Fruit fly (Drosophila melanogaster) whole organism, embryonic: ENCODE results near the gene SelG.
A peak's percentile ranks its signal among the peaks of the same experiment; 100 is the strongest.

ENCODE experiments used
- CG10979 ChIP-seq: fragments of 200-800 bp; sonication (Bioruptor generic); optimal IDR thresholded peaks from 2 replicates; lab custom pipeline; 2018; ENCODE audit warnings: missing biosample characterization, mild to moderate bottlenecking, missing genetic modification characterization, moderate library complexity
- CG12236 ChIP-seq: fragments of 200-800 bp; sonication (Bioruptor generic); optimal IDR thresholded peaks from 2 replicates; lab custom pipeline; 2016; ENCODE audit warnings: missing biosample characterization, missing genetic modification characterization
- CG12769 ChIP-seq: fragments of 200-800 bp; sonication (Bioruptor generic); optimal IDR thresholded peaks from 2 replicates; lab custom pipeline; 2019; ENCODE audit warnings: missing biosample characterization, mild to moderate bottlenecking, missing genetic modification characterization, moderate library complexity
- CG14014 ChIP-seq: fragments of 200-800 bp; sonication (Bioruptor generic); IDR thresholded peaks from 2 replicates; pipeline ENCODE4 v1.3.6; 2022; ENCODE audit warnings: missing biosample characterization, missing genetic modification characterization
- CG14710 ChIP-seq: fragments of 200-800 bp; sonication (Bioruptor generic); optimal IDR thresholded peaks from 3 replicates; lab custom pipeline; 2019; ENCODE audit warnings: missing biosample characterization, mild to moderate bottlenecking, missing genetic modification characterization, moderate library complexity
- CG15073 ChIP-seq: fragments of 200-800 bp; sonication (Bioruptor generic); optimal IDR thresholded peaks from 2 replicates; lab custom pipeline; 2016; ENCODE audit warnings: missing biosample characterization, missing genetic modification characterization
- CG17328 ChIP-seq: fragments of 200-800 bp; sonication (Bioruptor generic); IDR thresholded peaks from 2 replicates; pipeline ENCODE4 v1.3.6; 2022; ENCODE audit warnings: missing biosample characterization, missing genetic modification characterization
- CG18011 ChIP-seq: fragments of 200-800 bp; sonication (Bioruptor generic); optimal IDR thresholded peaks from 2 replicates; lab custom pipeline; 2017; ENCODE audit warnings: missing biosample characterization, missing genetic modification characterization, mild to moderate bottlenecking, moderate library complexity, missing genotype
- CG18262 ChIP-seq: fragments of 200-800 bp; optimal IDR thresholded peaks from 3 replicates; lab custom pipeline; 2019; ENCODE audit warnings: missing biosample characterization, mild to moderate bottlenecking, missing genetic modification characterization, moderate library complexity
- CG1832 ChIP-seq: fragments of 200-800 bp; sonication (Bioruptor generic); optimal IDR thresholded peaks from 2 replicates; lab custom pipeline; 2017; ENCODE audit warnings: missing biosample characterization, mild to moderate bottlenecking, missing genetic modification characterization, inconsistent platforms
- CG2202 ChIP-seq: fragments of 200-800 bp; sonication (Bioruptor generic); optimal IDR thresholded peaks from 2 replicates; lab custom pipeline; 2018; ENCODE audit warnings: missing biosample characterization, mild to moderate bottlenecking, missing genetic modification characterization
- CG31365 ChIP-seq: fragments of 200-800 bp; sonication (Bioruptor generic); optimal IDR thresholded peaks from 2 replicates; lab custom pipeline; 2018; ENCODE audit warnings: missing biosample characterization, mild to moderate bottlenecking, missing genetic modification characterization
- CG3281 ChIP-seq: fragments of 200-800 bp; sonication (Bioruptor generic); optimal IDR thresholded peaks from 3 replicates; lab custom pipeline; 2017; ENCODE audit warnings: missing biosample characterization, mild to moderate bottlenecking, missing genetic modification characterization
- CG3847 ChIP-seq: fragments of 200-800 bp; sonication (Bioruptor generic); IDR thresholded peaks from 2 replicates; pipeline ENCODE4 v1.3.6; 2022; ENCODE audit warnings: missing biosample characterization, missing genetic modification characterization
- CG42726 ChIP-seq: fragments of 200-800 bp; sonication (Bioruptor generic); IDR thresholded peaks from 2 replicates; pipeline ENCODE4 v1.3.6; 2022; ENCODE audit warnings: missing biosample characterization, missing genetic modification characterization; ENCODE audit not compliant: partially characterized antibody
- CG4404 ChIP-seq: fragments of 200-800 bp; sonication (Bioruptor generic); IDR thresholded peaks from 2 replicates; pipeline ENCODE4 v1.3.6; 2022; ENCODE audit warnings: missing biosample characterization, missing genetic modification characterization
- CG4424 ChIP-seq: fragments of 200-800 bp; sonication (Bioruptor generic); optimal IDR thresholded peaks from 3 replicates; lab custom pipeline; 2016; ENCODE audit warnings: missing biosample characterization, missing genetic modification characterization
- CG4707 ChIP-seq: fragments of 200-800 bp; sonication (Bioruptor generic); optimal IDR thresholded peaks from 2 replicates; lab custom pipeline; 2018; ENCODE audit warnings: missing biosample characterization, mild to moderate bottlenecking, missing genetic modification characterization, moderate library complexity
- CG6689 ChIP-seq: fragments of 200-800 bp; sonication (Bioruptor generic); IDR thresholded peaks from 2 replicates; pipeline ENCODE4 v1.3.6; 2022; ENCODE audit warnings: missing biosample characterization, missing genetic modification characterization
- CG6813 ChIP-seq: fragments of 200-800 bp; sonication (Bioruptor generic); optimal IDR thresholded peaks from 2 replicates; lab custom pipeline; 2017; ENCODE audit warnings: missing biosample characterization, missing genetic modification characterization, mild to moderate bottlenecking, moderate library complexity, missing genetic modification reagents
- CG7556 ChIP-seq: fragments of 200-800 bp; sonication (Bioruptor generic); optimal IDR thresholded peaks from 2 replicates; lab custom pipeline; 2017; ENCODE audit warnings: missing biosample characterization, mild to moderate bottlenecking, missing genetic modification characterization
- CG7786 ChIP-seq: fragments of 200-800 bp; sonication (Bioruptor generic); optimal IDR thresholded peaks from 2 replicates; lab custom pipeline; 2016; ENCODE audit warnings: missing biosample characterization, missing genetic modification characterization
- Camta ChIP-seq: fragments of 200-800 bp; sonication (Bioruptor generic); optimal IDR thresholded peaks from 2 replicates; lab custom pipeline; 2016; ENCODE audit warnings: missing biosample characterization, missing genetic modification characterization
- CrebB ChIP-seq: fragments of 200-800 bp; sonication (Bioruptor generic); optimal IDR thresholded peaks from 3 replicates; lab custom pipeline; 2018; ENCODE audit warnings: missing biosample characterization, mild to moderate bottlenecking, missing genetic modification characterization
- D19B ChIP-seq: fragments of 200-800 bp; sonication (Bioruptor generic); optimal IDR thresholded peaks from 2 replicates; lab custom pipeline; 2017; ENCODE audit warnings: missing biosample characterization, mild to moderate bottlenecking, missing genetic modification characterization
- Deaf1 ChIP-seq: fragments of 200-800 bp; optimal IDR thresholded peaks from 3 replicates; lab custom pipeline; 2019; ENCODE audit warnings: missing biosample characterization, mild to moderate bottlenecking, missing genetic modification characterization, moderate library complexity
- Dek ChIP-seq: fragments of 200-800 bp; sonication (Bioruptor generic); optimal IDR thresholded peaks from 3 replicates; lab custom pipeline; 2019; ENCODE audit warnings: missing biosample characterization, mild to moderate bottlenecking, missing genetic modification characterization, moderate library complexity
- Dfd ChIP-seq, 2 experiments: fragments of >200 bp; optimal IDR thresholded peaks; 2 replicates each; lab custom pipeline; 2017; ENCODE audit warnings: missing biosample characterization in 2 of 2, missing genetic modification characterization in 2 of 2
- Dip2 ChIP-seq: fragments of 200-800 bp; sonication (Bioruptor generic); IDR thresholded peaks from 2 replicates; pipeline ENCODE4 v1.3.6; 2022; ENCODE audit warnings: missing biosample characterization, missing genetic modification characterization
- Dp ChIP-seq: fragments of 200-800 bp; sonication (Bioruptor generic); optimal IDR thresholded peaks from 2 replicates; lab custom pipeline; 2018; ENCODE audit warnings: missing biosample characterization, mild to moderate bottlenecking, missing genetic modification characterization, moderate library complexity
- Dref ChIP-seq: fragments of 200-800 bp; sonication (Bioruptor generic); IDR thresholded peaks from 2 replicates; pipeline ENCODE4 v1.3.6; 2022; ENCODE audit warnings: missing biosample characterization, missing genetic modification characterization
- E2f1 ChIP-seq: fragments of 200-800 bp; sonication (Bioruptor generic); IDR thresholded peaks from 2 replicates; pipeline ENCODE4 v1.3.6; 2022; ENCODE audit warnings: missing biosample characterization, missing genetic modification characterization
- HHEX ChIP-seq: fragments of 200-800 bp; sonication (Bioruptor generic); optimal IDR thresholded peaks from 3 replicates; lab custom pipeline; 2017; ENCODE audit warnings: missing biosample characterization, mild to moderate bottlenecking, missing genetic modification characterization, missing genetic modification reagents
- MTF-1 ChIP-seq: fragments of 200-800 bp; sonication (Bioruptor generic); optimal IDR thresholded peaks from 2 replicates; lab custom pipeline; 2018; ENCODE audit warnings: missing biosample characterization, mild to moderate bottlenecking, missing genetic modification characterization, borderline replicate concordance
- Ptx1 ChIP-seq: fragments of 200-800 bp; sonication (Bioruptor generic); IDR thresholded peaks from 2 replicates; pipeline ENCODE4 v1.3.6; 2022; ENCODE audit warnings: missing biosample characterization, missing genetic modification characterization
- Ravus ChIP-seq: fragments of 200-800 bp; sonication (Bioruptor generic); IDR thresholded peaks from 2 replicates; pipeline ENCODE4 v1.3.6; 2022; ENCODE audit warnings: missing biosample characterization, missing genetic modification characterization
- Sin3A ChIP-seq: fragments of >200 bp; optimal IDR thresholded peaks from 2 replicates; lab custom pipeline; 2018
- Xrp1 ChIP-seq: fragments of 200-800 bp; sonication (Bioruptor generic); IDR thresholded peaks from 2 replicates; pipeline ENCODE4 v1.3.6; 2022; ENCODE audit warnings: missing biosample characterization, missing genetic modification characterization
- chif ChIP-seq, 2 experiments: fragments of 200-800 bp; sonication (Bioruptor generic); optimal IDR thresholded peaks; 3 replicates each; lab custom pipeline; 2016; ENCODE audit warnings: missing biosample characterization in 2 of 2, missing genetic modification characterization in 2 of 2
- chm ChIP-seq: fragments of 200-800 bp; sonication (Bioruptor generic); IDR thresholded peaks from 2 replicates; pipeline ENCODE4 v1.3.6; 2022; ENCODE audit warnings: missing biosample characterization, missing genetic modification characterization
- da ChIP-seq: fragments of 200-800 bp; sonication (Bioruptor generic); optimal IDR thresholded peaks from 2 replicates; lab custom pipeline; 2016; ENCODE audit warnings: missing biosample characterization, missing genetic modification characterization
- eve ChIP-seq, 2 experiments: fragments of >200 bp; optimal IDR thresholded peaks; 2 replicates each; lab custom pipeline; 2017; ENCODE audit warnings: missing biosample characterization in 2 of 2, missing genetic modification characterization in 2 of 2
- fd102C ChIP-seq: fragments of 200-800 bp; sonication (Bioruptor generic); optimal IDR thresholded peaks from 2 replicates; lab custom pipeline; 2018; ENCODE audit warnings: missing biosample characterization, mild to moderate bottlenecking, missing genetic modification characterization, moderate library complexity
- her ChIP-seq: fragments of 200-800 bp; sonication (Bioruptor generic); optimal IDR thresholded peaks from 2 replicates; lab custom pipeline; 2016; ENCODE audit warnings: missing biosample characterization, missing genetic modification characterization
- ind ChIP-seq: fragments of 200-800 bp; sonication (Bioruptor generic); optimal IDR thresholded peaks from 3 replicates; lab custom pipeline; 2016; ENCODE audit warnings: missing biosample characterization, missing genetic modification characterization
- jigr1 ChIP-seq: fragments of 200-800 bp; sonication (Bioruptor generic); IDR thresholded peaks from 3 replicates; pipeline ENCODE4 v1.3.6; 2022; ENCODE audit warnings: missing biosample characterization, missing genetic modification characterization
- nerfin-2 ChIP-seq: fragments of 200-800 bp; sonication (Bioruptor generic); IDR thresholded peaks from 2 replicates; pipeline ENCODE4 v1.3.6; 2022; ENCODE audit warnings: missing biosample characterization, missing genetic modification characterization; ENCODE audit not compliant: partially characterized antibody
- nmo ChIP-seq: fragments of 200-800 bp; sonication (Bioruptor generic); optimal IDR thresholded peaks from 2 replicates; lab custom pipeline; 2018; ENCODE audit warnings: missing biosample characterization, mild to moderate bottlenecking, missing genetic modification characterization, moderate library complexity
- slou ChIP-seq: fragments of 200-800 bp; sonication (Bioruptor generic); optimal IDR thresholded peaks from 3 replicates; lab custom pipeline; 2016; ENCODE audit warnings: missing biosample characterization, missing genetic modification characterization
- sqz ChIP-seq: fragments of 200-800 bp; sonication (Bioruptor generic); optimal IDR thresholded peaks from 3 replicates; lab custom pipeline; 2018; ENCODE audit warnings: missing biosample characterization, mild to moderate bottlenecking, missing genetic modification characterization
- unc-4 ChIP-seq: fragments of 200-800 bp; sonication (Bioruptor generic); IDR thresholded peaks from 2 replicates; pipeline ENCODE4 v1.3.6; 2022; ENCODE audit warnings: missing biosample characterization, missing genetic modification characterization; ENCODE audit not compliant: partially characterized antibody

Gene SelG

dm6 chrX:11852310-11852709 is 34.8 kb upstream of the SelG start, which contains the start of gene p24-1 (continued):
- TF ChIP-seq CG31365 (tag; lab: Kevin White, UChicago): no peak
- TF ChIP-seq chm (GFP tag; lab: Robert Waterston, UW): 0 out of 2 replicates have a peak, but pooled peaks have one; percentile 44
- no peak for TF ChIP-seq CG6813 (GFP tag; lab: Kevin White, UChicago)
- peak; percentile 68 for TF ChIP-seq CG14710 (tag; lab: Kevin White, UChicago)
- TF ChIP-seq Ptx1: peak; percentile 29; the same call in 1 of the 2 replicates
- peak; percentile 90 for TF ChIP-seq unc-4 (GFP tag; lab: Robert Waterston, UW)
- TF ChIP-seq eve (GFP tag; optimal IDR thresholded peaks at IDR 0.05; lab: Kevin White, UChicago): no peak
- peak; percentile 35; the same call in 1 of the 2 replicates for TF ChIP-seq Xrp1 (GFP tag; lab: Robert Waterston, UW)
- no peak for TF ChIP-seq sqz (GFP tag; lab: Kevin White, UChicago)
- TF ChIP-seq CG12769: peak; percentile 30
- TF ChIP-seq CG18011: peak; percentile 18
- TF ChIP-seq CG18262 (tag; lab: Kevin White, UChicago): peak; percentile 7
- TF ChIP-seq Deaf1 (tag; lab: Kevin White, UChicago): peak; percentile 18
- TF ChIP-seq her (GFP tag; lab: Kevin White, UChicago): peak; percentile 66
- TF ChIP-seq da: peak; percentile 6
- TF ChIP-seq Camta (GFP tag; lab: Kevin White, UChicago): peak; percentile 0
- TF ChIP-seq MTF-1: peak; percentile 37
- TF ChIP-seq CG4424 (GFP tag; lab: Kevin White, UChicago): peak; percentile 15
- no peak for TF ChIP-seq jigr1 (GFP tag; lab: Robert Waterston, UW)
- no peak for TF ChIP-seq D19B
- peak; percentile 22 for TF ChIP-seq Sin3A
- TF ChIP-seq Dip2 (GFP tag; lab: Robert Waterston, UW): no peak
- TF ChIP-seq ind (GFP tag; lab: Kevin White, UChicago): peak; percentile 37
- TF ChIP-seq Dref (GFP tag; lab: Robert Waterston, UW): peak; percentile 90
- peak; percentile 87 for TF ChIP-seq CG3847
- TF ChIP-seq CG3281 (GFP tag; lab: Kevin White, UChicago): peak; percentile 22
- peak; percentile 32 for TF ChIP-seq nmo
- TF ChIP-seq chif (GFP tag; optimal IDR thresholded peaks at IDR 0.05; lab: Kevin White, UChicago): peak in 1 of 2 experiments; percentile 31
- no peak for TF ChIP-seq Ravus
- TF ChIP-seq CG7786: peak; percentile 55
- TF ChIP-seq slou (GFP tag; lab: Kevin White, UChicago): no peak
- no peak for TF ChIP-seq CG7556
- no peak for TF ChIP-seq CG2202 (tag; lab: Kevin White, UChicago)
- TF ChIP-seq CG10979: peak; percentile 14
- TF ChIP-seq CG6689: no peak
- no peak for TF ChIP-seq CG4404
- TF ChIP-seq fd102C (GFP tag; lab: Kevin White, UChicago): no peak
- peak; percentile 7 for TF ChIP-seq CrebB (tag; lab: Kevin White, UChicago)
- TF ChIP-seq Dp (GFP tag; lab: Kevin White, UChicago): peak; percentile 93
- peak; percentile 20; the same call in 1 of the 2 replicates for TF ChIP-seq E2f1 (GFP tag; lab: Robert Waterston, UW)
- no peak for TF ChIP-seq CG1832 (GFP tag; lab: Kevin White, UChicago)
- no peak for TF ChIP-seq Dfd (GFP tag; optimal IDR thresholded peaks at IDR 0.05; lab: Kevin White, UChicago)
- no peak for TF ChIP-seq Dek (tag; lab: Kevin White, UChicago)
- TF ChIP-seq HHEX (GFP tag; lab: Kevin White, UChicago): peak; percentile 25
- TF ChIP-seq CG15073 (GFP tag; lab: Kevin White, UChicago): no peak
- TF ChIP-seq CG17328: 0 out of 2 replicates have a peak, but pooled peaks have one; percentile 20
- TF ChIP-seq nerfin-2 (GFP tag; lab: Robert Waterston, UW): peak; percentile 69
- TF ChIP-seq CG14014 (GFP tag; lab: Robert Waterston, UW): no peak
- TF ChIP-seq CG4707 (GFP tag; lab: Kevin White, UChicago): no peak
- peak; percentile 94 for TF ChIP-seq CG42726
- TF ChIP-seq CG12236 (GFP tag; lab: Kevin White, UChicago): no peak
